Worm (Caenorhabditis elegans) whole organism, mixed stage, embryonic: Measurements from ENCODE around the gene C05D12.5.

Source experiments
- elt-1 ChIP-seq: sonication (generic microtip); optimal IDR thresholded peaks from 2 replicates; lab custom pipeline; 2017; ENCODE audit warnings: missing genetic modification characterization, mild to moderate bottlenecking, missing compliant biosample characterization, antibody characterized with exemption, moderate library complexity, borderline replicate concordance; ENCODE audit not compliant: insufficient read depth
- elt-3 ChIP-seq: fragments of 150-350 bp; optimal IDR thresholded peaks from 2 replicates; lab custom pipeline; 2014; ENCODE audit warnings: missing biosample characterization, missing genetic modification characterization
- lin-13 ChIP-seq: fragments of 150-350 bp; optimal IDR thresholded peaks from 2 replicates; lab custom pipeline; 2014; ENCODE audit warnings: missing biosample characterization, missing genetic modification characterization
- mls-2 ChIP-seq: sonication (generic microtip); optimal IDR thresholded peaks from 2 replicates; lab custom pipeline; 2016; ENCODE audit warnings: mild to moderate bottlenecking, missing genetic modification characterization, moderate library complexity, missing compliant biosample characterization
- nhr-12 ChIP-seq: fragments of 150-350 bp; optimal IDR thresholded peaks from 2 replicates; lab custom pipeline; 2014; ENCODE audit warnings: missing biosample characterization, missing genetic modification characterization
- unc-62 ChIP-seq: fragments of 150-350 bp; optimal IDR thresholded peaks from 2 replicates; lab custom pipeline; 2014; ENCODE audit warnings: missing biosample characterization, missing genetic modification reagents, missing genetic modification characterization

ce11 chrII:11438417-11438816 is 4.4 kb downstream of the C05D12.5 start, which contains the start of gene vha-6:
- TF ChIP-seq elt-3 (no peak), lin-13 (tag; lab: Kevin White, UChicago) (no peak), mls-2 (tag; lab: Kevin White, UChicago) (no peak), elt-1 (no peak), nhr-12 (no peak), unc-62 (no peak)
